Fruit fly (Drosophila melanogaster): ENCODE results near the gene salt.
A peak's percentile ranks its signal among the peaks of the same experiment; 100 is the strongest.

The salt gene

dm6 chr3R:31723206-31723933, 31.1 kb downstream of the salt start:
- TF ChIP-seq noc (tag; optimal IDR thresholded peaks at IDR 0.05), result no peak

- no peak for TF ChIP-seq noc (tag; optimal IDR thresholded peaks at IDR 0.05)
Measured at dm6 chr3R:31721958-31722357, 32.5 kb downstream of the salt start.

- peak; percentile 5 for TF ChIP-seq noc (tag; optimal IDR thresholded peaks at IDR 0.05)
Measured at dm6 chr3R:31721466-31721865, 33.0 kb downstream of the salt start.

dm6 chr3R:31720112-31720511, 34.4 kb downstream of the salt start:
- no peak for TF ChIP-seq noc (tag; optimal IDR thresholded peaks at IDR 0.05)

- no peak for TF ChIP-seq noc (tag; optimal IDR thresholded peaks at IDR 0.05)
Measured at dm6 chr3R:31719497-31719896, 35.0 kb downstream of the salt start.

dm6 chr3R:31718967-31719366, 35.5 kb downstream of the salt start:
- TF ChIP-seq noc (tag; optimal IDR thresholded peaks at IDR 0.05), result no peak

- no peak for TF ChIP-seq noc (tag; optimal IDR thresholded peaks at IDR 0.05)
Measured at dm6 chr3R:31718168-31718565, 36.3 kb downstream of the salt start.

- peak; percentile 10 for TF ChIP-seq noc (tag; optimal IDR thresholded peaks at IDR 0.05)
Measured at dm6 chr3R:31717299-31718167, 37.0 kb downstream of the salt start.

dm6 chr3R:31716265-31716664, 38.2 kb downstream of the salt start:
- TF ChIP-seq noc (tag; optimal IDR thresholded peaks at IDR 0.05), result no peak

dm6 chr3R:31715713-31716024, 38.8 kb downstream of the salt start:
- no peak for TF ChIP-seq noc (tag; optimal IDR thresholded peaks at IDR 0.05)

- peak; percentile 11 for TF ChIP-seq noc (tag; optimal IDR thresholded peaks at IDR 0.05)
Measured at dm6 chr3R:31714876-31715712, 39.4 kb downstream of the salt start.

dm6 chr3R:31713306-31714123, 41.0 kb downstream of the salt start, which contains the start of gene ttk:
Gene ttk, plus strand, starts transcription at chr3R:31713867.
- TF ChIP-seq noc (tag; optimal IDR thresholded peaks at IDR 0.05), result no peak

dm6 chr3R:31712585-31712984, 41.9 kb downstream of the salt start:
- no peak for TF ChIP-seq noc (tag; optimal IDR thresholded peaks at IDR 0.05)

- TF ChIP-seq noc (tag; optimal IDR thresholded peaks at IDR 0.05), result no peak
Measured at dm6 chr3R:31711270-31712029, 43.1 kb downstream of the salt start.

dm6 chr3R:31709769-31710168, 44.7 kb downstream of the salt start:
- TF ChIP-seq noc (tag; optimal IDR thresholded peaks at IDR 0.05), result no peak

Data from whole organism, larva.